Worm (Caenorhabditis elegans): ENCODE measurements around the gene B0507.4.
A peak's percentile ranks its signal among the peaks of the same experiment; 100 is the strongest.

Gene B0507.4

DNA sequence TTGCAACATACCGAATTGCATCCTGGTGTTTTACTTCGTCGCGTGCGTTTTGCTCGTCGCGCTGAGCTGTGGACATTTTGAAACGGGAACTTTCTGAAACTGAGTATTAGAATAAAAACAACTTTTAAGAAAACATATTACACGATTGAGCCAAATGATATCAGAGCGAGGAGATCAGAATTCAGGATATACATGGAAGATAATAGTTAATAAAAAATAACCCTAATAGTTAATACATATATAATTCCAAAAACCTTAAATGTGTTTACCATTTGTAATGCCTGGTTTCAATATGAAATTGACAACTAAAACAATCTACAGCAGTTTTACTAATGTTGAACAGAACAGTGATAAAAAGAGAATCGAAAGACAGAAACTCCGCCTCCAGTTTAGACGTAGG lies 8.1 kb downstream of the B0507.4 start, which contains the start of gene B0507.8:
B0507.8 (minus strand) TSS at position 101 of the 400 bp plus-strand sequence.
- TF ChIP-seq nhr-19 (GFP tag; conservative IDR thresholded peaks at IDR 0.05) (no peak), mef-2 (tag; optimal IDR thresholded peaks at IDR 0.05) (no peak), ceh-63 (GFP tag; optimal IDR thresholded peaks at IDR 0.05) (no peak), ama-1 (optimal IDR thresholded peaks at IDR 0.05) (no peak), aha-1 (tag; optimal IDR thresholded peaks at IDR 0.05) (no peak), mep-1 (tag; optimal IDR thresholded peaks at IDR 0.05) (no peak), efl-3 (GFP tag; optimal IDR thresholded peaks at IDR 0.05) (no peak)

- TF ChIP-seq nhr-90 (tag; optimal IDR thresholded peaks at IDR 0.05; ENCODE audit: poor library complexity) = no peak
- no peak for TF ChIP-seq ceh-8 (GFP tag; optimal IDR thresholded peaks at IDR 0.05)
- no peak for TF ChIP-seq nhr-47 (tag; optimal IDR thresholded peaks at IDR 0.05)
- no peak for TF ChIP-seq ztf-11 (tag; optimal IDR thresholded peaks at IDR 0.05)
- TF ChIP-seq nhr-77 (tag; optimal IDR thresholded peaks at IDR 0.05) = no peak
- TF ChIP-seq unc-30 (tag; optimal IDR thresholded peaks at IDR 0.05) = no peak
- TF ChIP-seq hpl-2 (GFP tag; optimal IDR thresholded peaks at IDR 0.05) = no peak
- no peak for TF ChIP-seq mab-9 (GFP tag; IDR thresholded peaks at IDR 0.05)
- TF ChIP-seq nhr-12 (tag; optimal IDR thresholded peaks at IDR 0.05) = no peak
- no peak for TF ChIP-seq sptf-1 (tag; optimal IDR thresholded peaks at IDR 0.05)
- TF ChIP-seq rnt-1 (tag; optimal IDR thresholded peaks at IDR 0.05) = no peak
Measured at ce11 chrV:8765938-8766337, 11.2 kb downstream of the B0507.4 start, which contains the start of gene B0507.9. B0507.9 (minus strand) TSS chrV:8766038.

ce11 chrV:8767041-8767440 lies 12.3 kb downstream of the B0507.4 start:
- TF ChIP-seq skn-1 (tag; optimal IDR thresholded peaks at IDR 0.05) (no peak), nhr-47 (tag; optimal IDR thresholded peaks at IDR 0.05) (no peak), nhr-12 (tag; optimal IDR thresholded peaks at IDR 0.05) (no peak), fos-1 (tag; optimal IDR thresholded peaks at IDR 0.05) (no peak), aly-2 (tag; optimal IDR thresholded peaks at IDR 0.05) (no peak), lin-35 (GFP tag; optimal IDR thresholded peaks at IDR 0.05) (no peak), unc-86 (tag; optimal IDR thresholded peaks at IDR 0.05) (peak; percentile 49), ceh-82 (tag; optimal IDR thresholded peaks at IDR 0.05) (no peak), snu-23 (GFP tag; optimal IDR thresholded peaks at IDR 0.05) (no peak), ceh-8 (GFP tag; optimal IDR thresholded peaks at IDR 0.05) (no peak), C04F5.9 (tag; optimal IDR thresholded peaks at IDR 0.05) (no peak), ceh-63 (GFP tag; optimal IDR thresholded peaks at IDR 0.05) (no peak), aha-1 (tag; optimal IDR thresholded peaks at IDR 0.05) (no peak), mef-2 (tag; optimal IDR thresholded peaks at IDR 0.05) (no peak), efl-1 (optimal IDR thresholded peaks at IDR 0.05) (no peak), efl-1 (GFP tag; optimal IDR thresholded peaks at IDR 0.05 in 1 of 2) (peak in 1 of 2 experiments; percentile 7)

DNA sequence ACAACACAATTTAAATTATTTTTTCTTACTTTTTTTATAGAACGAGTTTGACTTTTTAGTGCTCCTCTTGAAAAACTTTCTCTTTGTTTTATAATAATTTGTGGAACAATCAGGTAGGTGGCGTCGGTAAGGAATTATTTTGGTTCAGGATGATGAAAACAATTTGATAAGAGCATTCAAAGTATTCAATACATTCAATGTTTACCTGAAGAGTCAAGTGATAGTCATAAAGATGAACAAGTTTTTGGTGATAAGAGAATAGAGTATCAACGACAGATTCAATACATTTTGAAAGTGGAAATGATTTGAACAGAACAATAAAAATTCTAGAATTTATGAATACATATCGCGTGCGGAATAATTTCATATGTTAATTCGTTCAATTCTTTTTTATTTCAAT lies 12.7 kb downstream of the B0507.4 start:
- TF ChIP-seq hlh-4 (tag; optimal IDR thresholded peaks at IDR 0.05) (no peak), ama-1 (optimal IDR thresholded peaks at IDR 0.05) (no peak), elt-2 (tag; optimal IDR thresholded peaks at IDR 0.05) (peak; percentile 91), nhr-84 (tag; optimal IDR thresholded peaks at IDR 0.05) (no peak)

ce11 chrV:8768481-8768959 lies 13.8 kb downstream of the B0507.4 start, which contains the start of gene B0507.3:
B0507.3 (plus strand) TSS chrV:8768909.
- TF ChIP-seq mdl-1 (tag; optimal IDR thresholded peaks at IDR 0.05) = peak in 1 of 2 experiments; percentile 20
- TF ChIP-seq ztf-4 (tag; optimal IDR thresholded peaks at IDR 0.05) = no peak
- peak; percentile 40 for TF ChIP-seq lin-14 (GFP tag; optimal IDR thresholded peaks at IDR 0.05)
- TF ChIP-seq C16A3.4 (tag; optimal IDR thresholded peaks at IDR 0.05) = no peak
- TF ChIP-seq pax-3 (tag; optimal IDR thresholded peaks at IDR 0.05) = peak; percentile 13
- TF ChIP-seq pqm-1 (tag; optimal IDR thresholded peaks at IDR 0.05) = peak; percentile 96
- peak; percentile 15 for TF ChIP-seq nhr-20 (tag; optimal IDR thresholded peaks at IDR 0.05)
- TF ChIP-seq zag-1 (tag; optimal IDR thresholded peaks at IDR 0.05) = no peak
- TF ChIP-seq nhr-71 (tag; optimal IDR thresholded peaks at IDR 0.05) = peak; percentile 29
- peak; percentile 34 for TF ChIP-seq nhr-90 (tag; optimal IDR thresholded peaks at IDR 0.05; ENCODE audit: poor library complexity)
- peak in 1 of 2 experiments; percentile 68 for TF ChIP-seq lin-35 (GFP tag; optimal IDR thresholded peaks at IDR 0.05)
- peak in 1 of 2 experiments; percentile 21 for TF ChIP-seq lsy-2 (tag; optimal IDR thresholded peaks at IDR 0.05)
- peak; percentile 86 for TF ChIP-seq tlp-1 (tag; optimal IDR thresholded peaks at IDR 0.05)
- no peak for TF ChIP-seq snpc-4 (tag; optimal IDR thresholded peaks at IDR 0.05)
- TF ChIP-seq ceh-8 (GFP tag; optimal IDR thresholded peaks at IDR 0.05) = no peak
- TF ChIP-seq C04F5.9 (tag; optimal IDR thresholded peaks at IDR 0.05) = no peak
- peak; percentile 76 for TF ChIP-seq jun-1 (tag; optimal IDR thresholded peaks at IDR 0.05)
- no peak for TF ChIP-seq Y116A8C.19 (tag; optimal IDR thresholded peaks at IDR 0.05; ENCODE audit: borderline replicate concordance)
- peak; percentile 100 for TF ChIP-seq elt-2 (tag; optimal IDR thresholded peaks at IDR 0.05)
